Fruit fly (Drosophila melanogaster) Kc167 (cell line): Measurements from ENCODE around the gene Dsk.

Experiments used
- Myc ChIP-seq: fragments of >200 bp; optimal IDR thresholded peaks from 2 replicates; lab custom pipeline; 2017; ENCODE audit warnings: missing external identifiers
- Sin3A ChIP-seq: fragments of >200 bp; optimal IDR thresholded peaks from 2 replicates; lab custom pipeline; 2018; ENCODE audit warnings: missing external identifiers
- h ChIP-seq: fragments of >200 bp; optimal IDR thresholded peaks from 3 replicates; lab custom pipeline; 2018; ENCODE audit warnings: missing external identifiers
- insv ChIP-seq: fragments of >200 bp; optimal IDR thresholded peaks from 3 replicates; lab custom pipeline; 2018; ENCODE audit warnings: missing external identifiers
- psq ChIP-seq: fragments of >200 bp; optimal IDR thresholded peaks from 2 replicates; lab custom pipeline; 2017; ENCODE audit warnings: missing external identifiers

DNA sequence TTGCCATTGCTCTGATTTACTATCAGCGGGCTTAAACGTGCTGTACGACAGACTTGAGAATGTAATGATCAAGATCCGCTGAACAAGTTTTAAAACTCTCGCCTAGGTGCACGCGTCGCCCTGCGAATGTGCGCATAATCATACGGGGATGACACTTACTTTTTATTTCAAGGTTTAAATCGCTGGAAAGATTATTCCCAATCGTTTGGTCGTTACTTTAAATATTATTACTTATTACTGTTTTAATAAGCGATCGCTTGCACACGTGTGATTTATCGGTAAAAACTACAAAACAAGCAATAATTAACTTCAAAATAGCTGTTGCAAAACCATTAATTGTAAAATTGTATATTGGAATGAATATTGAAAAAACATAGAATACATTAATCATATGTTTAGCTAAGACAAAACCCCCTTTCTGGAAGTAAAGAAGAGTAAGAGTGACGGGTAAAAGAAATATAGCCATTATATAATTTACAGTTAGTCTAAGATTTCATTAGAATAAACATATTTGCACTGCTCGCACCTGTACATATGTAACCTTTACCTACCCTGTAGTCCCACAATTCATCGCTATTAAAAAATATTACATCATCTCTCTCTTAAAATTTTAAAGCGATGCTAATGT, 39.2 kb upstream of the Dsk start, which contains the start of gene DhpD:
- TF ChIP-seq psq: no peak
- no peak for TF ChIP-seq insv (lab: Kevin White, UChicago)
- TF ChIP-seq Myc (lab: Kevin White, UChicago): no peak
- no peak for TF ChIP-seq h (lab: Kevin White, UChicago)
- no peak for TF ChIP-seq Sin3A (lab: Kevin White, UChicago)
